Worm (Caenorhabditis elegans) whole organism, young adult: ENCODE results near the gene sru-27.

Source experiments
- D2030.7 ChIP-seq: fragments of 200-800 bp; sonication (Bioruptor generic); IDR thresholded peaks from 2 replicates; pipeline ENCODE4 v1.3.6; 2022; ENCODE audit warnings: missing genetic modification reagents, missing genetic modification characterization, missing compliant biosample characterization
- F23B12.7 ChIP-seq: sonication (generic microtip); optimal IDR thresholded peaks from 2 replicates; lab custom pipeline; 2017; ENCODE audit warnings: missing genetic modification characterization, mild to moderate bottlenecking, missing compliant biosample characterization, antibody characterized with exemption, moderate library complexity; ENCODE audit not compliant: insufficient read depth
- F33H1.4 ChIP-seq: fragments of 200-800 bp; sonication (Bioruptor generic); IDR thresholded peaks from 2 replicates; pipeline ENCODE4 v1.3.6; 2022; ENCODE audit warnings: missing genetic modification reagents, missing genetic modification characterization, missing compliant biosample characterization
- F39B2.1 ChIP-seq: fragments of 200-800 bp; sonication (Bioruptor generic); IDR thresholded peaks from 2 replicates; pipeline ENCODE4 v1.3.6; 2022; ENCODE audit warnings: missing genetic modification reagents, missing genetic modification characterization, missing compliant biosample characterization
- F57C9.4 ChIP-seq: sonication (generic microtip); optimal IDR thresholded peaks from 2 replicates; lab custom pipeline; 2017; ENCODE audit warnings: mild to moderate bottlenecking, missing genetic modification characterization, missing compliant biosample characterization
- K12H6.12 ChIP-seq: fragments of 200-800 bp; sonication (Bioruptor generic); optimal IDR thresholded peaks from 2 replicates; lab custom pipeline; 2018; ENCODE audit warnings: mild to moderate bottlenecking, missing genetic modification characterization, missing compliant biosample characterization
- ZK185.1 ChIP-seq: sonication (generic microtip); optimal IDR thresholded peaks from 2 replicates; lab custom pipeline; 2016; ENCODE audit warnings: mild to moderate bottlenecking, missing genetic modification characterization, missing compliant biosample characterization; ENCODE audit not compliant: poor library complexity, severe bottlenecking
- aptf-3 ChIP-seq: fragments of 200-800 bp; sonication (Bioruptor generic); IDR thresholded peaks from 2 replicates; pipeline ENCODE4 v1.3.6; 2022; ENCODE audit warnings: missing genetic modification characterization, missing compliant biosample characterization
- attf-5 ChIP-seq: fragments of 200-800 bp; sonication (Bioruptor generic); optimal IDR thresholded peaks from 2 replicates; lab custom pipeline; 2018; ENCODE audit warnings: mild to moderate bottlenecking, missing genetic modification characterization, missing compliant biosample characterization
- bed-1 ChIP-seq: fragments of 200-800 bp; sonication (Bioruptor generic); IDR thresholded peaks from 2 replicates; pipeline ENCODE4 v1.3.6; 2022; ENCODE audit warnings: missing genetic modification reagents, missing genetic modification characterization, missing compliant biosample characterization
- cebp-1 ChIP-seq, 2 experiments: fragments of 200-800 bp in 1 of 2; sonication (Bioruptor generic) in 1 of 2; sonication (generic microtip) in 1 of 2; IDR thresholded peaks in 1 of 2; optimal IDR thresholded peaks in 1 of 2; 2 replicates each; pipeline versions ENCODE4 v1.3.6 to Lab custom; 2017 to 2022; ENCODE audit warnings: missing compliant biosample characterization in 2 of 2, missing genetic modification characterization in 2 of 2, mild to moderate bottlenecking in 1 of 2, missing genetic modification reagents in 1 of 2, moderate library complexity in 1 of 2
- ceh-40 ChIP-seq: fragments of 200-800 bp; sonication (Bioruptor generic); IDR thresholded peaks from 2 replicates; pipeline ENCODE4 v1.3.6; 2022; ENCODE audit warnings: missing genetic modification characterization, missing compliant biosample characterization
- ceh-91 ChIP-seq: fragments of 200-800 bp; sonication (Bioruptor generic); IDR thresholded peaks from 2 replicates; pipeline ENCODE4 v1.3.6; 2022; ENCODE audit warnings: missing genetic modification reagents, missing genetic modification characterization, missing compliant biosample characterization
- dox-1 ChIP-seq: fragments of 200-800 bp; sonication (Bioruptor generic); IDR thresholded peaks from 2 replicates; pipeline ENCODE4 v1.3.6; 2022; ENCODE audit warnings: missing genetic modification reagents, missing genetic modification characterization, missing compliant biosample characterization
- dpl-1 ChIP-seq: fragments of 150-350 bp; optimal IDR thresholded peaks from 2 replicates; lab custom pipeline; 2014; ENCODE audit warnings: missing biosample characterization, missing genetic modification reagents, missing genetic modification characterization
- efl-1 ChIP-seq: fragments of 150-350 bp; optimal IDR thresholded peaks from 2 replicates; lab custom pipeline; 2014; ENCODE audit warnings: missing biosample characterization, missing genetic modification reagents, missing genetic modification characterization
- egl-18 ChIP-seq: fragments of 200-800 bp; sonication (Bioruptor generic); IDR thresholded peaks from 2 replicates; pipeline ENCODE4 v1.3.6; 2022; ENCODE audit warnings: missing genetic modification reagents, missing genetic modification characterization, missing compliant biosample characterization
- fkh-3 ChIP-seq: sonication (generic microtip); optimal IDR thresholded peaks from 2 replicates; lab custom pipeline; 2016; ENCODE audit warnings: mild to moderate bottlenecking, missing genetic modification characterization, missing compliant biosample characterization
- hmg-1.2 ChIP-seq: fragments of 200-800 bp; sonication (Bioruptor generic); IDR thresholded peaks from 2 replicates; pipeline ENCODE4 v1.3.6; 2022; ENCODE audit warnings: missing genetic modification reagents, missing genetic modification characterization, missing compliant biosample characterization
- let-607 ChIP-seq, 2 experiments: fragments of 200-800 bp in 1 of 2; sonication (Bioruptor generic) in 1 of 2; sonication (generic microtip) in 1 of 2; optimal IDR thresholded peaks; 2 replicates each; lab custom pipeline; 2016 to 2018; ENCODE audit warnings: mild to moderate bottlenecking in 2 of 2, missing compliant biosample characterization in 2 of 2, missing genetic modification characterization in 2 of 2, moderate library complexity in 2 of 2, missing genotype in 1 of 2
- lin-26 ChIP-seq: fragments of 200-800 bp; sonication (Bioruptor generic); IDR thresholded peaks from 2 replicates; pipeline ENCODE4 v1.3.6; 2022; ENCODE audit warnings: missing genetic modification reagents, missing genetic modification characterization, missing compliant biosample characterization
- lin-35 ChIP-seq, 3 experiments: fragments of 150-350 bp in 2 of 3; sonication (generic microtip) in 1 of 3; optimal IDR thresholded peaks; 2 replicates each; lab custom pipeline; 2014 to 2018; ENCODE audit warnings: missing biosample characterization in 3 of 3, missing genetic modification characterization in 3 of 3, missing genetic modification reagents in 3 of 3
- lin-54 ChIP-seq: fragments of 200-800 bp; sonication (Bioruptor generic); optimal IDR thresholded peaks from 2 replicates; lab custom pipeline; 2018; ENCODE audit warnings: mild to moderate bottlenecking, missing genetic modification characterization, missing compliant biosample characterization
- lir-1 ChIP-seq: fragments of 200-800 bp; sonication (Bioruptor generic); conservative IDR thresholded peaks from 2 replicates; pipeline ENCODE4 v1.3.6; 2022; ENCODE audit warnings: missing genetic modification reagents, missing genetic modification characterization, missing compliant biosample characterization
- lsl-1 ChIP-seq: fragments of 200-800 bp; sonication (Bioruptor generic); optimal IDR thresholded peaks from 2 replicates; lab custom pipeline; 2018; ENCODE audit warnings: mild to moderate bottlenecking, missing genetic modification characterization, moderate library complexity, missing compliant biosample characterization
- madf-10 ChIP-seq: sonication (generic microtip); optimal IDR thresholded peaks from 2 replicates; lab custom pipeline; 2016; ENCODE audit warnings: mild to moderate bottlenecking, missing genetic modification characterization, missing compliant biosample characterization
- madf-6 ChIP-seq: fragments of 200-800 bp; sonication (Bioruptor generic); IDR thresholded peaks from 2 replicates; pipeline ENCODE4 v1.3.6; 2022; ENCODE audit warnings: missing genetic modification reagents, missing genetic modification characterization, missing compliant biosample characterization
- madf-8 ChIP-seq: fragments of 200-800 bp; sonication (Bioruptor generic); conservative IDR thresholded peaks from 2 replicates; pipeline ENCODE4 v1.3.6; 2022; ENCODE audit warnings: missing genetic modification reagents, missing genetic modification characterization, missing compliant biosample characterization
- mcd-1 ChIP-seq: fragments of 200-800 bp; sonication (Bioruptor generic); IDR thresholded peaks from 2 replicates; pipeline ENCODE4 v1.3.6; 2022; ENCODE audit warnings: missing genetic modification reagents, missing genetic modification characterization, missing compliant biosample characterization
- nhr-80 ChIP-seq: sonication (generic microtip); optimal IDR thresholded peaks from 2 replicates; lab custom pipeline; 2016; ENCODE audit warnings: missing genetic modification characterization, missing compliant biosample characterization
- pbrm-1 ChIP-seq: fragments of 200-800 bp; sonication (Bioruptor generic); IDR thresholded peaks from 2 replicates; pipeline ENCODE4 v1.3.6; 2022; ENCODE audit warnings: missing genetic modification reagents, missing genetic modification characterization, missing compliant biosample characterization
- pha-4 ChIP-seq: fragments of 150-350 bp; sonication (generic microtip); optimal IDR thresholded peaks from 2 replicates; lab custom pipeline; 2014; ENCODE audit warnings: missing biosample characterization, missing genetic modification reagents, missing genetic modification characterization
- rcor-1 ChIP-seq: fragments of 200-800 bp; sonication (Bioruptor generic); IDR thresholded peaks from 2 replicates; pipeline ENCODE4 v1.3.6; 2022; ENCODE audit warnings: missing genetic modification reagents, missing genetic modification characterization, missing compliant biosample characterization
- rec-8 ChIP-seq, 2 experiments: sonication (generic microtip); optimal IDR thresholded peaks; 2 replicates each; lab custom pipeline; 2016; ENCODE audit warnings: mild to moderate bottlenecking in 2 of 2, missing genetic modification characterization in 2 of 2, missing genetic modification reagents in 2 of 2, missing genotype in 2 of 2, missing biosample characterization in 1 of 2, missing compliant biosample characterization in 1 of 2, moderate library complexity in 1 of 2
- snpc-1.3 ChIP-seq: sonication (generic microtip); optimal IDR thresholded peaks from 2 replicates; lab custom pipeline; 2017; ENCODE audit warnings: missing genetic modification characterization, mild to moderate bottlenecking, missing compliant biosample characterization, antibody characterized with exemption, moderate library complexity, missing genotype, missing genetic modification reagents; ENCODE audit not compliant: insufficient read depth
- snpc-3.4 ChIP-seq: sonication (generic microtip); optimal IDR thresholded peaks from 2 replicates; lab custom pipeline; 2017; ENCODE audit warnings: missing genetic modification characterization, mild to moderate bottlenecking, missing compliant biosample characterization, antibody characterized with exemption, moderate library complexity, missing genotype, missing genetic modification reagents
- snpc-4 ChIP-seq, 5 experiments: fragments of 150-350 bp in 1 of 5; sonication (generic microtip) in 4 of 5; optimal IDR thresholded peaks; 2 replicates each; lab custom pipeline; 2014 to 2018; ENCODE audit warnings: missing genetic modification characterization in 5 of 5, missing biosample characterization in 3 of 5, antibody characterized with exemption in 2 of 5, mild to moderate bottlenecking in 2 of 5, missing compliant biosample characterization in 2 of 5, missing genotype in 2 of 5, moderate library complexity in 2 of 5, missing genetic modification reagents in 1 of 5
- tlf-1 ChIP-seq: fragments of 200-800 bp; sonication (Bioruptor generic); optimal IDR thresholded peaks from 2 replicates; lab custom pipeline; 2018; ENCODE audit warnings: mild to moderate bottlenecking, missing genetic modification characterization, missing compliant biosample characterization
- xnd-1 ChIP-seq: sonication (generic microtip); optimal IDR thresholded peaks from 2 replicates; lab custom pipeline; 2016; ENCODE audit warnings: missing genotype, missing genetic modification reagents, missing genetic modification characterization, missing compliant biosample characterization
- ztf-22 ChIP-seq: fragments of 200-800 bp; sonication (Bioruptor generic); optimal IDR thresholded peaks from 2 replicates; lab custom pipeline; 2018; ENCODE audit warnings: mild to moderate bottlenecking, missing genetic modification characterization, moderate library complexity, missing compliant biosample characterization
- ztf-26 ChIP-seq: sonication (generic microtip); optimal IDR thresholded peaks from 2 replicates; lab custom pipeline; 2017; ENCODE audit warnings: missing genetic modification characterization, missing compliant biosample characterization
- ztf-3 ChIP-seq: fragments of 200-800 bp; sonication (Bioruptor generic); optimal IDR thresholded peaks from 2 replicates; lab custom pipeline; 2018; ENCODE audit warnings: mild to moderate bottlenecking, missing genetic modification characterization, missing compliant biosample characterization

The sru-27 gene

DNA sequence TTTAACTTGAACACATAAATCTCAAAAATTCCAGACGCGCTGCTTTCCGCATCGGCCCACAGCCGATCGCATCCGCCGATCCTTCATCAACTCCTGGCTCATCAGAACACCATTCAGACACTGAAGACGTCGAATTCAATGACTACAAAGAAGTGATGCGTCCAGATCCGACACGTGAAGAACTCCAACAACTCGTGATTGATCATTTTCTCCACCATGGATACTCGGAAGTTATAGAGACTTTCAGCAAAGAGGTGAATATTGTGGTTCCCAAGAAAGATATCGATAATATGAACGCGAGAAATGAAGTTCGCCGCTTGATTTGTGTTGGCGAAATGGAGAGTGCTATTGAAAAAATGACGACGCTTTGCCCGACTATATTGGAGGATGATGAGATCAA, 30.3 kb upstream of the sru-27 start:
- TF ChIP-seq F39B2.1 (GFP tag; lab: Robert Waterston, UW), result no peak
- TF ChIP-seq pbrm-1 (GFP tag; lab: Robert Waterston, UW), result no peak
- no peak for TF ChIP-seq nhr-80 (tag; lab: Kevin White, UChicago)
- TF ChIP-seq ztf-3 (GFP tag; lab: Kevin White, UChicago), result no peak
- no peak for TF ChIP-seq aptf-3
- TF ChIP-seq attf-5, result no peak
- TF ChIP-seq egl-18, result no peak
- no peak for TF ChIP-seq F57C9.4 (tag; lab: Kevin White, UChicago)

DNA sequence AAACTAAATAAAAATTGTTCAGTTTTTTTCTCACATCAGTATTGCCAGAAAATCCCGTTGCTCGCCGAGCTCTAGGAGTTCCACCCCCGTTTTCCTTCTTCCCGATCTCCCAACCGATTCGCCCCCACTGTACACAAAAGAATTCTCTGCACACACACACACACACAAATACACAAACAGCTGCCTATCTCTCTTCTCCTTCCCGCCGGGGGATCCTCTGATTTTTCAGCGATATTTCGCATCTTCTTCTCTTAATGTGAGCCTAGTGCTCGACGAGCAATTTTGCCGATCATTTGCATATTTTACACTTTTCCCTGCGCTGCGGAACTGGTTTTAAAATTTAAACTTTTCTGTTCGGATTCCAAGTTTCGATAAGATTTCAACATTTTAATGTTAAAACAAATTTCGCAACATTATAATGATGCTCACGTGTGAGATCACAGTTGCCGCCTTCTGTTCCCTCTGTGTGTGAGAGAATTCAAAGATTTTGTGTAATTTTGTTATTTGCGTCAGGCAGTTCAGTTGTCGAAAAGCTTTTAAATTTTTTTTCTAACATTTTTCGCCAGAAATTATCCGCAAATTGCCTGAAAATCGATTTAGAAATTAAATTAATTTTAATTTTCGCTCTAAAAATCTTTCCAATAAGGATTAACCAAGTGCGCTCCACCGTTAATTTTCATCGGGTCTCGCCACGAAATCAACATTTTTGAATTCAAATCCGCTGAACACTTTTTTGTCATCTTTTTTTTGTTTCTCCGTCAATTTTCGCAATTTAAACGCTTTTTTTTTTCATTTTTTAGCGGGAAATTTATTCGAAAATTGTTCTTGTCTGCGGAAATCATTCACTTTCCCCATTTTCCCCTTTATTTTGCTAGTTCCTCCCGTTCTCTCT, 27.9 kb upstream of the sru-27 start:
- TF ChIP-seq egl-18, result no peak
- TF ChIP-seq rcor-1 (GFP tag; lab: Robert Waterston, UW), result peak; percentile 34; the same call in 1 of the 2 replicates
- peak; percentile 11 for TF ChIP-seq tlf-1 (GFP tag; lab: Kevin White, UChicago)
- no peak for TF ChIP-seq ztf-26 (tag; lab: Kevin White, UChicago)
- no peak for TF ChIP-seq madf-10 (tag; lab: Kevin White, UChicago)
- TF ChIP-seq rec-8 (tag; optimal IDR thresholded peaks at IDR 0.05; lab: Kevin White, UChicago), result no peak
- peak; percentile 27; the same call in 1 of the 2 replicates for TF ChIP-seq cebp-1 (GFP tag; IDR thresholded peaks at IDR 0.05; lab: Robert Waterston, UW)
- peak; percentile 92 for TF ChIP-seq cebp-1 (tag; optimal IDR thresholded peaks at IDR 0.05; lab: Kevin White, UChicago)
- peak; percentile 73 for TF ChIP-seq efl-1 (GFP tag; lab: Kevin White, UChicago)
- peak; percentile 6 for TF ChIP-seq snpc-3.4 (tag; lab: Kevin White, UChicago)
- TF ChIP-seq xnd-1 (tag; lab: Kevin White, UChicago), result peak; percentile 30
- TF ChIP-seq dox-1, result peak; percentile 50
- TF ChIP-seq dpl-1 (GFP tag; lab: Kevin White, UChicago), result peak; percentile 64
- peak; percentile 67 for TF ChIP-seq lsl-1 (GFP tag; lab: Kevin White, UChicago)
- peak; percentile 70 for TF ChIP-seq madf-8 (GFP tag; lab: Robert Waterston, UW)
- peak in 1 of 2 experiments; percentile 19 for TF ChIP-seq let-607 (tag; optimal IDR thresholded peaks at IDR 0.05; lab: Kevin White, UChicago)
- peak; percentile 38 for TF ChIP-seq snpc-4 (GFP tag; optimal IDR thresholded peaks at IDR 0.05; lab: Kevin White, UChicago)
- TF ChIP-seq snpc-4 (tag; optimal IDR thresholded peaks at IDR 0.05; lab: Kevin White, UChicago), result peak in 2 of 4 experiments; percentile 31 to 52
- peak; percentile 77 for TF ChIP-seq D2030.7 (GFP tag; lab: Robert Waterston, UW)
- TF ChIP-seq ceh-91 (GFP tag; lab: Robert Waterston, UW), result peak; percentile 76
- 0 out of 2 replicates have a peak, but pooled peaks have one; percentile 28 for TF ChIP-seq lin-26 (GFP tag; lab: Robert Waterston, UW)
- TF ChIP-seq pbrm-1 (GFP tag; lab: Robert Waterston, UW), result peak; percentile 37; the same call in 1 of the 2 replicates
- TF ChIP-seq lin-35 (GFP tag; optimal IDR thresholded peaks at IDR 0.05; lab: Kevin White, UChicago), result peak in 2 of 3 experiments; percentile 22 to 53
- peak; percentile 95 for TF ChIP-seq F33H1.4 (GFP tag; lab: Robert Waterston, UW)
- peak; percentile 38 for TF ChIP-seq snpc-1.3 (tag; lab: Kevin White, UChicago)
- no peak for TF ChIP-seq ztf-22
- TF ChIP-seq attf-5, result peak; percentile 70
- TF ChIP-seq lin-54 (GFP tag; lab: Kevin White, UChicago), result peak; percentile 92
- TF ChIP-seq ZK185.1, result peak; percentile 43
- TF ChIP-seq hmg-1.2, result 0 out of 2 replicates have a peak, but pooled peaks have one; percentile 11
- TF ChIP-seq lir-1, result no peak
- no peak for TF ChIP-seq K12H6.12 (tag; lab: Kevin White, UChicago)
- TF ChIP-seq madf-6, result peak; percentile 75
- TF ChIP-seq ceh-40 (GFP tag; lab: Robert Waterston, UW), result no peak
- no peak for TF ChIP-seq pha-4 (tag; lab: Kevin White, UChicago)
- TF ChIP-seq F23B12.7 (tag; lab: Kevin White, UChicago), result peak; percentile 29
- TF ChIP-seq bed-1 (GFP tag; lab: Robert Waterston, UW), result no peak
- TF ChIP-seq mcd-1 (GFP tag; lab: Robert Waterston, UW), result peak; percentile 93
- TF ChIP-seq fkh-3 (tag; lab: Kevin White, UChicago), result no peak
